Worm (Caenorhabditis elegans): ENCODE results near the gene egrh-1.
A peak's percentile ranks its signal among the peaks of the same experiment; 100 is the strongest.

Gene egrh-1

ce11 chrX:14894380-14894779 is 48.6 kb downstream of the egrh-1 start (continued):
- no peak for TF ChIP-seq sptf-1 (tag; optimal IDR thresholded peaks at IDR 0.05)

- no peak for TF ChIP-seq rnt-1 (tag; optimal IDR thresholded peaks at IDR 0.05)
- no peak for TF ChIP-seq efl-1 (optimal IDR thresholded peaks at IDR 0.05)
- no peak for TF ChIP-seq efl-1 (GFP tag; optimal IDR thresholded peaks at IDR 0.05 in 1 of 2)
- no peak for TF ChIP-seq hpl-2 (GFP tag; optimal IDR thresholded peaks at IDR 0.05)
- TF ChIP-seq ama-1 (optimal IDR thresholded peaks at IDR 0.05): no peak
- no peak for TF ChIP-seq lir-3 (tag; optimal IDR thresholded peaks at IDR 0.05; ENCODE audit: poor library complexity)
- TF ChIP-seq nhr-237 (tag; optimal IDR thresholded peaks at IDR 0.05): no peak
- TF ChIP-seq ces-1 (GFP tag; optimal IDR thresholded peaks at IDR 0.05): no peak
- TF ChIP-seq hlh-17 (GFP tag; optimal IDR thresholded peaks at IDR 0.05; ENCODE audit: borderline replicate concordance): no peak
- TF ChIP-seq aha-1 (tag; optimal IDR thresholded peaks at IDR 0.05): no peak
- TF ChIP-seq egl-13 (tag; optimal IDR thresholded peaks at IDR 0.05): no peak
- no peak for TF ChIP-seq efl-3 (GFP tag; optimal IDR thresholded peaks at IDR 0.05)
Measured at ce11 chrX:14894845-14895244, 49.1 kb downstream of the egrh-1 start, which contains the start of gene nac-1. Gene nac-1 (plus strand): TSS chrX:14895145.

ce11 chrX:14897192-14897591 is 51.5 kb downstream of the egrh-1 start:
- peak; percentile 49 for TF ChIP-seq snpc-4 (tag; optimal IDR thresholded peaks at IDR 0.05)
- no peak for TF ChIP-seq snu-23 (GFP tag; optimal IDR thresholded peaks at IDR 0.05)
- no peak for TF ChIP-seq efl-1 (optimal IDR thresholded peaks at IDR 0.05)
- TF ChIP-seq efl-1 (GFP tag; optimal IDR thresholded peaks at IDR 0.05 in 1 of 2): peak in 1 of 2 experiments; percentile 3

ce11 chrX:14898205-14898604 is 52.5 kb downstream of the egrh-1 start, which contains the start of gene lips-8:
Gene lips-8 (plus strand): TSS chrX:14898505.
- no peak for TF ChIP-seq lir-3 (tag; optimal IDR thresholded peaks at IDR 0.05; ENCODE audit: poor library complexity)
- peak; percentile 6 for TF ChIP-seq blmp-1 (tag; optimal IDR thresholded peaks at IDR 0.05)
